Worm (Caenorhabditis elegans) whole organism, L3 larva: ENCODE data around the gene dhhc-8.
A peak's percentile ranks its signal among the peaks of the same experiment; 100 is the strongest.

Experiments
- ZK546.5 ChIP-seq: sonication (generic microtip); optimal IDR thresholded peaks from 2 replicates; lab custom pipeline; 2017; ENCODE audit warnings: missing biosample characterization, missing genetic modification characterization
- ama-1 ChIP-seq: fragments of 150-350 bp; optimal IDR thresholded peaks from 2 replicates; lab custom pipeline; 2018
- ceh-82 ChIP-seq: fragments of 150-350 bp; optimal IDR thresholded peaks from 2 replicates; lab custom pipeline; 2014; ENCODE audit warnings: missing biosample characterization, missing genetic modification characterization
- ceh-9 ChIP-seq: sonication (generic microtip); optimal IDR thresholded peaks from 2 replicates; lab custom pipeline; 2018; ENCODE audit warnings: missing biosample characterization, missing genetic modification characterization
- daf-12 ChIP-seq: fragments of 150-350 bp; optimal IDR thresholded peaks from 2 replicates; lab custom pipeline; 2014; ENCODE audit warnings: missing biosample characterization, missing genetic modification reagents, missing genetic modification characterization
- egl-27 ChIP-seq: sonication (generic microtip); optimal IDR thresholded peaks from 4 replicates; lab custom pipeline; 2017; ENCODE audit warnings: missing biosample characterization, missing genetic modification reagents, missing genetic modification characterization
- elt-1 ChIP-seq: fragments of 150-350 bp; optimal IDR thresholded peaks from 2 replicates; lab custom pipeline; 2014; ENCODE audit warnings: missing biosample characterization, missing genetic modification characterization
- elt-2 ChIP-seq: sonication (generic microtip); optimal IDR thresholded peaks from 2 replicates; lab custom pipeline; 2016; ENCODE audit warnings: missing genetic modification reagents, mild to moderate bottlenecking, missing genetic modification characterization, missing compliant biosample characterization
- elt-3 ChIP-seq, 3 experiments: fragments of 150-350 bp in 1 of 3; sonication (generic microtip) in 2 of 3; optimal IDR thresholded peaks; 2 replicates in 2 of 3; 4 replicates in 1 of 3; lab custom pipeline; 2014 to 2017; ENCODE audit warnings: missing biosample characterization in 3 of 3, missing genetic modification characterization in 3 of 3
- eor-1 ChIP-seq, 2 experiments: fragments of 150-350 bp; optimal IDR thresholded peaks; 2 replicates each; lab custom pipeline; 2014 to 2018; ENCODE audit warnings: missing biosample characterization in 2 of 2, missing genetic modification characterization in 2 of 2
- fkh-10 ChIP-seq: sonication (generic microtip); optimal IDR thresholded peaks from 2 replicates; lab custom pipeline; 2017; ENCODE audit warnings: missing biosample characterization, missing genetic modification reagents, missing genetic modification characterization
- fkh-2 ChIP-seq: fragments of 150-350 bp; optimal IDR thresholded peaks from 2 replicates; lab custom pipeline; 2014; ENCODE audit warnings: missing biosample characterization, missing genetic modification reagents, missing genetic modification characterization
- fos-1 ChIP-seq: fragments of 150-350 bp; optimal IDR thresholded peaks from 2 replicates; lab custom pipeline; 2014; ENCODE audit warnings: missing biosample characterization, missing genetic modification characterization
- hmg-11 ChIP-seq: sonication (generic microtip); optimal IDR thresholded peaks from 2 replicates; lab custom pipeline; 2016; ENCODE audit warnings: missing genetic modification characterization, missing compliant biosample characterization
- lin-15B ChIP-seq: fragments of 150-350 bp; optimal IDR thresholded peaks from 2 replicates; lab custom pipeline; 2014; ENCODE audit warnings: missing biosample characterization, missing genetic modification characterization
- lin-39 ChIP-seq: fragments of 150-350 bp; optimal IDR thresholded peaks from 2 replicates; lab custom pipeline; 2018; ENCODE audit warnings: missing biosample characterization, missing genetic modification reagents, missing genetic modification characterization
- lsy-12 ChIP-seq: sonication (generic microtip); optimal IDR thresholded peaks from 2 replicates; lab custom pipeline; 2016; ENCODE audit warnings: mild to moderate bottlenecking, missing genetic modification characterization, missing compliant biosample characterization
- mdl-1 ChIP-seq: fragments of 150-350 bp; optimal IDR thresholded peaks from 2 replicates; lab custom pipeline; 2014; ENCODE audit warnings: missing biosample characterization, missing genetic modification characterization
- nfya-1 ChIP-seq: sonication (generic microtip); optimal IDR thresholded peaks from 2 replicates; lab custom pipeline; 2017; ENCODE audit warnings: missing genetic modification characterization, mild to moderate bottlenecking, missing compliant biosample characterization, antibody characterized with exemption, moderate library complexity; ENCODE audit not compliant: insufficient read depth
- nhr-11 ChIP-seq: fragments of 150-350 bp; optimal IDR thresholded peaks from 2 replicates; lab custom pipeline; 2014; ENCODE audit warnings: missing biosample characterization, missing genetic modification characterization
- nhr-12 ChIP-seq: fragments of 150-350 bp; optimal IDR thresholded peaks from 2 replicates; lab custom pipeline; 2014; ENCODE audit warnings: missing biosample characterization, missing genetic modification characterization
- nhr-23 ChIP-seq: fragments of 150-350 bp; optimal IDR thresholded peaks from 2 replicates; lab custom pipeline; 2014; ENCODE audit warnings: missing biosample characterization, missing genetic modification reagents, missing genetic modification characterization
- nhr-237 ChIP-seq: fragments of 150-350 bp; optimal IDR thresholded peaks from 2 replicates; lab custom pipeline; 2014; ENCODE audit warnings: missing biosample characterization, missing genetic modification characterization
- nhr-25 ChIP-seq: sonication (generic microtip); optimal IDR thresholded peaks from 2 replicates; lab custom pipeline; 2017; ENCODE audit warnings: missing biosample characterization, missing genetic modification characterization
- nhr-28 ChIP-seq: fragments of 150-350 bp; optimal IDR thresholded peaks from 2 replicates; lab custom pipeline; 2014; ENCODE audit warnings: missing biosample characterization, missing genetic modification characterization
- nhr-43 ChIP-seq: sonication (generic microtip); optimal IDR thresholded peaks from 2 replicates; lab custom pipeline; 2016; ENCODE audit warnings: mild to moderate bottlenecking, missing genetic modification characterization, missing compliant biosample characterization; ENCODE audit not compliant: poor library complexity, severe bottlenecking
- nhr-67 ChIP-seq: fragments of 150-350 bp; optimal IDR thresholded peaks from 2 replicates; lab custom pipeline; 2014; ENCODE audit warnings: missing biosample characterization, missing genetic modification characterization
- nhr-76 ChIP-seq: fragments of 150-350 bp; sonication (generic microtip); optimal IDR thresholded peaks from 5 replicates; lab custom pipeline; 2014; ENCODE audit warnings: missing biosample characterization, missing genetic modification characterization
- nhr-77 ChIP-seq: fragments of 150-350 bp; optimal IDR thresholded peaks from 2 replicates; lab custom pipeline; 2014; ENCODE audit warnings: missing biosample characterization, missing genetic modification characterization
- pha-4 ChIP-seq: fragments of 150-350 bp; optimal IDR thresholded peaks from 2 replicates; lab custom pipeline; 2014; ENCODE audit warnings: missing biosample characterization, missing genetic modification reagents, missing genetic modification characterization
- pqm-1 ChIP-seq: fragments of 150-350 bp; optimal IDR thresholded peaks from 2 replicates; lab custom pipeline; 2017; ENCODE audit warnings: missing biosample characterization, missing genetic modification characterization, inconsistent platforms
- sea-2 ChIP-seq: fragments of 150-350 bp; sonication (generic microtip); optimal IDR thresholded peaks from 4 replicates; lab custom pipeline; 2014; ENCODE audit warnings: missing biosample characterization, missing genetic modification reagents, missing genetic modification characterization
- skn-1 ChIP-seq: fragments of 150-350 bp; optimal IDR thresholded peaks from 2 replicates; lab custom pipeline; 2014; ENCODE audit warnings: missing biosample characterization, missing genetic modification characterization
- snpc-4 ChIP-seq: fragments of 150-350 bp; optimal IDR thresholded peaks from 2 replicates; lab custom pipeline; 2014; ENCODE audit warnings: missing biosample characterization, missing genetic modification characterization
- tbx-2 ChIP-seq: sonication (generic microtip); optimal IDR thresholded peaks from 2 replicates; lab custom pipeline; 2016; ENCODE audit warnings: mild to moderate bottlenecking, missing genetic modification characterization, missing compliant biosample characterization
- unc-62 ChIP-seq: fragments of 150-350 bp; sonication (generic microtip); optimal IDR thresholded peaks from 4 replicates; lab custom pipeline; 2014; ENCODE audit warnings: missing biosample characterization, missing genetic modification reagents, missing genetic modification characterization
- ztf-4 ChIP-seq: fragments of 150-350 bp; optimal IDR thresholded peaks from 2 replicates; lab custom pipeline; 2014; ENCODE audit warnings: missing biosample characterization, missing genetic modification characterization

Gene dhhc-8

ce11 chrIII:13151765-13152164 lies 44.4 kb downstream of the dhhc-8 start:
- TF ChIP-seq unc-62 (GFP tag; lab: Kevin White, UChicago) (no peak), fkh-2 (tag; lab: Kevin White, UChicago) (no peak), nhr-12 (tag; lab: Kevin White, UChicago) (no peak), nhr-25 (tag; lab: Kevin White, UChicago) (no peak), fkh-10 (GFP tag; lab: Kevin White, UChicago) (no peak), ceh-9 (no peak), ztf-4 (tag; lab: Kevin White, UChicago) (no peak), tbx-2 (no peak), fos-1 (tag; lab: Kevin White, UChicago) (no peak), nhr-67 (no peak), nhr-237 (no peak), daf-12 (tag; lab: Kevin White, UChicago) (no peak), lsy-12 (tag; lab: Kevin White, UChicago) (no peak), elt-2 (tag; lab: Kevin White, UChicago) (no peak), snpc-4 (tag; lab: Kevin White, UChicago) (no peak), nhr-43 (no peak), nhr-11 (no peak), hmg-11 (no peak)

- TF ChIP-seq nhr-11 = no peak
- no peak for TF ChIP-seq ama-1 (lab: Kevin White, UChicago)
- peak; percentile 10 for TF ChIP-seq pqm-1 (tag; lab: Kevin White, UChicago)
- TF ChIP-seq egl-27 (tag; lab: Kevin White, UChicago) = no peak
- peak; percentile 59 for TF ChIP-seq nfya-1 (tag; lab: Kevin White, UChicago)
- TF ChIP-seq ZK546.5 (tag; lab: Kevin White, UChicago) = no peak
- no peak for TF ChIP-seq sea-2 (GFP tag; lab: Kevin White, UChicago)
- no peak for TF ChIP-seq ceh-9
- no peak for TF ChIP-seq nhr-43
- no peak for TF ChIP-seq nhr-67
- no peak for TF ChIP-seq nhr-28
- TF ChIP-seq elt-3 (tag; optimal IDR thresholded peaks at IDR 0.05; lab: Kevin White, UChicago) = no peak
- TF ChIP-seq nhr-25 (tag; lab: Kevin White, UChicago) = no peak
- TF ChIP-seq fos-1 (tag; lab: Kevin White, UChicago) = no peak
- TF ChIP-seq elt-2 (tag; lab: Kevin White, UChicago) = peak; percentile 1
- TF ChIP-seq snpc-4 (tag; lab: Kevin White, UChicago) = peak; percentile 17
- TF ChIP-seq eor-1 (tag; optimal IDR thresholded peaks at IDR 0.05; lab: Kevin White, UChicago) = no peak
- peak; percentile 64 for TF ChIP-seq hmg-11
- TF ChIP-seq pha-4 = peak; percentile 44
- TF ChIP-seq nhr-12 (tag; lab: Kevin White, UChicago) = no peak
- no peak for TF ChIP-seq nhr-76 (tag; lab: Kevin White, UChicago)
- TF ChIP-seq lin-39 (tag; lab: Kevin White, UChicago) = no peak
- TF ChIP-seq tbx-2 = no peak
- no peak for TF ChIP-seq skn-1 (tag; lab: Kevin White, UChicago)
- no peak for TF ChIP-seq nhr-77 (tag; lab: Kevin White, UChicago)
- peak; percentile 77 for TF ChIP-seq lin-15B (tag; lab: Kevin White, UChicago)
- peak; percentile 14 for TF ChIP-seq nhr-23 (tag; lab: Kevin White, UChicago)
- TF ChIP-seq ceh-82 (tag; lab: Kevin White, UChicago) = no peak
- no peak for TF ChIP-seq unc-62 (GFP tag; lab: Kevin White, UChicago)
Measured at ce11 chrIII:13152697-13153391, 45.4 kb downstream of the dhhc-8 start, which contains the start of gene Y39E4B.10. Gene Y39E4B.10 (minus strand): TSS chrIII:13152858.

- no peak for TF ChIP-seq mdl-1 (tag; lab: Kevin White, UChicago)
Measured at ce11 chrIII:13153517-13153916, 46.1 kb downstream of the dhhc-8 start, which contains the start of gene abce-1. Gene abce-1 (plus strand): TSS chrIII:13153817.

- TF ChIP-seq elt-1 (tag; lab: Kevin White, UChicago) (no peak), lin-15B (tag; lab: Kevin White, UChicago) (peak; percentile 10)
Measured at ce11 chrIII:13160636-13161035, 53.2 kb downstream of the dhhc-8 start.
